Worm (Caenorhabditis elegans) whole organism, late embryonic: ENCODE results near the gene clec-257.

Experiments used
- C38D4.7 ChIP-seq: fragments of 200-800 bp; sonication (Bioruptor generic); optimal IDR thresholded peaks from 2 replicates; lab custom pipeline; 2018; ENCODE audit warnings: mild to moderate bottlenecking, missing genetic modification characterization, moderate library complexity, missing compliant biosample characterization
- F13H6.1 ChIP-seq: sonication (generic microtip); optimal IDR thresholded peaks from 2 replicates; lab custom pipeline; 2016; ENCODE audit warnings: missing genetic modification characterization, missing compliant biosample characterization
- K09A11.1 ChIP-seq: sonication (generic microtip); optimal IDR thresholded peaks from 2 replicates; lab custom pipeline; 2017; ENCODE audit warnings: antibody characterized with exemption, mild to moderate bottlenecking, missing genetic modification characterization, missing compliant biosample characterization; ENCODE audit not compliant: insufficient read depth
- ceh-14 ChIP-seq: sonication (generic microtip); optimal IDR thresholded peaks from 2 replicates; lab custom pipeline; 2016; ENCODE audit warnings: missing genotype, missing genetic modification characterization, missing compliant biosample characterization
- ceh-18 ChIP-seq: sonication (generic microtip); optimal IDR thresholded peaks from 2 replicates; lab custom pipeline; 2016; ENCODE audit warnings: missing genetic modification characterization, missing compliant biosample characterization
- ceh-19 ChIP-seq: fragments of 200-800 bp; sonication (Bioruptor generic); optimal IDR thresholded peaks from 2 replicates; lab custom pipeline; 2018; ENCODE audit warnings: mild to moderate bottlenecking, missing genetic modification characterization, missing compliant biosample characterization
- ceh-24 ChIP-seq: sonication (generic microtip); optimal IDR thresholded peaks from 2 replicates; lab custom pipeline; 2016; ENCODE audit warnings: mild to moderate bottlenecking, missing genetic modification characterization, missing compliant biosample characterization
- ceh-31 ChIP-seq: sonication (generic microtip); optimal IDR thresholded peaks from 2 replicates; lab custom pipeline; 2016; ENCODE audit warnings: missing genetic modification characterization, missing compliant biosample characterization
- ceh-34 ChIP-seq: sonication (generic microtip); optimal IDR thresholded peaks from 2 replicates; lab custom pipeline; 2016; ENCODE audit warnings: mild to moderate bottlenecking, missing genetic modification characterization, missing compliant biosample characterization
- ceh-48 ChIP-seq: sonication (generic microtip); optimal IDR thresholded peaks from 2 replicates; lab custom pipeline; 2016; ENCODE audit warnings: missing genetic modification characterization, inconsistent platforms, missing compliant biosample characterization
- che-1 ChIP-seq: sonication (generic microtip); optimal IDR thresholded peaks from 2 replicates; lab custom pipeline; 2016; ENCODE audit warnings: mild to moderate bottlenecking, missing genetic modification characterization, missing compliant biosample characterization
- dmd-4 ChIP-seq: sonication (generic microtip); optimal IDR thresholded peaks from 2 replicates; lab custom pipeline; 2016; ENCODE audit warnings: borderline replicate concordance, missing genetic modification characterization, missing compliant biosample characterization
- elt-2 ChIP-seq: sonication (generic microtip); optimal IDR thresholded peaks from 2 replicates; lab custom pipeline; 2016; ENCODE audit warnings: missing genetic modification reagents, missing genetic modification characterization, missing compliant biosample characterization
- eyg-1 ChIP-seq: sonication (generic microtip); optimal IDR thresholded peaks from 2 replicates; lab custom pipeline; 2016; ENCODE audit warnings: missing genotype, missing genetic modification characterization, missing compliant biosample characterization
- fax-1 ChIP-seq: sonication (generic microtip); optimal IDR thresholded peaks from 2 replicates; lab custom pipeline; 2016; ENCODE audit warnings: missing genotype, missing genetic modification characterization, missing compliant biosample characterization
- hlh-30 ChIP-seq: sonication (generic microtip); optimal IDR thresholded peaks from 2 replicates; lab custom pipeline; 2017; ENCODE audit warnings: antibody characterized with exemption, missing genetic modification characterization, missing compliant biosample characterization; ENCODE audit not compliant: insufficient read depth
- hlh-8 ChIP-seq: sonication (generic microtip); optimal IDR thresholded peaks from 2 replicates; lab custom pipeline; 2016; ENCODE audit warnings: missing genotype, missing genetic modification characterization, missing compliant biosample characterization
- lin-11 ChIP-seq: fragments of 200-800 bp; sonication (Bioruptor generic); optimal IDR thresholded peaks from 2 replicates; lab custom pipeline; 2018; ENCODE audit warnings: mild to moderate bottlenecking, missing genetic modification characterization, missing compliant biosample characterization
- madf-2 ChIP-seq: sonication (generic microtip); optimal IDR thresholded peaks from 2 replicates; lab custom pipeline; 2017; ENCODE audit warnings: missing genetic modification characterization, missing compliant biosample characterization
- mec-3 ChIP-seq: sonication (generic microtip); optimal IDR thresholded peaks from 2 replicates; lab custom pipeline; 2016; ENCODE audit warnings: borderline replicate concordance, missing genetic modification characterization, missing compliant biosample characterization
- nfya-1 ChIP-seq: sonication (generic microtip); optimal IDR thresholded peaks from 2 replicates; lab custom pipeline; 2017; ENCODE audit warnings: missing genetic modification characterization, mild to moderate bottlenecking, missing compliant biosample characterization, antibody characterized with exemption, moderate library complexity
- npax-4 ChIP-seq: sonication (generic microtip); optimal IDR thresholded peaks from 2 replicates; lab custom pipeline; 2016; ENCODE audit warnings: missing genetic modification characterization, missing compliant biosample characterization
- pag-3 ChIP-seq: sonication (generic microtip); optimal IDR thresholded peaks from 2 replicates; lab custom pipeline; 2016; ENCODE audit warnings: missing compliant biosample characterization, missing genetic modification characterization, borderline replicate concordance
- pha-2 ChIP-seq: sonication (generic microtip); optimal IDR thresholded peaks from 2 replicates; lab custom pipeline; 2017; ENCODE audit warnings: mild to moderate bottlenecking, missing genetic modification characterization, missing compliant biosample characterization
- pha-4 ChIP-seq: fragments of 150-350 bp; optimal IDR thresholded peaks from 2 replicates; lab custom pipeline; 2018; ENCODE audit warnings: missing biosample characterization, missing genetic modification reagents, missing genetic modification characterization
- pqm-1 ChIP-seq: sonication (generic microtip); optimal IDR thresholded peaks from 2 replicates; lab custom pipeline; 2016; ENCODE audit warnings: missing genetic modification characterization, missing compliant biosample characterization
- pros-1 ChIP-seq: fragments of 150-350 bp; optimal IDR thresholded peaks from 2 replicates; lab custom pipeline; 2014; ENCODE audit warnings: missing biosample characterization, missing genetic modification reagents, missing genetic modification characterization
- rnt-1 ChIP-seq: sonication (generic microtip); optimal IDR thresholded peaks from 2 replicates; lab custom pipeline; 2016; ENCODE audit warnings: missing genetic modification characterization, missing compliant biosample characterization
- sox-2 ChIP-seq: fragments of 200-800 bp; sonication (Bioruptor generic); IDR thresholded peaks from 2 replicates; pipeline ENCODE4 v1.3.6; 2022; ENCODE audit warnings: missing genetic modification reagents, missing genetic modification characterization, missing compliant biosample characterization
- unc-3 ChIP-seq, 2 experiments: fragments of 200-800 bp in 1 of 2; sonication (Bioruptor generic) in 1 of 2; sonication (generic microtip) in 1 of 2; conservative IDR thresholded peaks in 1 of 2; optimal IDR thresholded peaks in 1 of 2; 2 replicates each; pipeline versions ENCODE4 v1.3.6 to Lab custom; 2016 to 2022; ENCODE audit warnings: missing compliant biosample characterization in 2 of 2, missing genetic modification characterization in 2 of 2, missing genetic modification reagents in 1 of 2
- unc-42 ChIP-seq: sonication (generic microtip); optimal IDR thresholded peaks from 2 replicates; lab custom pipeline; 2016; ENCODE audit warnings: missing genotype, missing genetic modification characterization, missing compliant biosample characterization
- unc-55 ChIP-seq: sonication (generic microtip); optimal IDR thresholded peaks from 2 replicates; lab custom pipeline; 2017; ENCODE audit warnings: missing biosample characterization, missing genetic modification reagents, missing genetic modification characterization
- zip-5 ChIP-seq: sonication (generic microtip); optimal IDR thresholded peaks from 2 replicates; lab custom pipeline; 2016; ENCODE audit warnings: missing genetic modification characterization, missing compliant biosample characterization
- ztf-16 ChIP-seq: sonication (generic microtip); optimal IDR thresholded peaks from 2 replicates; lab custom pipeline; 2017; ENCODE audit warnings: missing genetic modification characterization, missing compliant biosample characterization

clec-257 gene

DNA sequence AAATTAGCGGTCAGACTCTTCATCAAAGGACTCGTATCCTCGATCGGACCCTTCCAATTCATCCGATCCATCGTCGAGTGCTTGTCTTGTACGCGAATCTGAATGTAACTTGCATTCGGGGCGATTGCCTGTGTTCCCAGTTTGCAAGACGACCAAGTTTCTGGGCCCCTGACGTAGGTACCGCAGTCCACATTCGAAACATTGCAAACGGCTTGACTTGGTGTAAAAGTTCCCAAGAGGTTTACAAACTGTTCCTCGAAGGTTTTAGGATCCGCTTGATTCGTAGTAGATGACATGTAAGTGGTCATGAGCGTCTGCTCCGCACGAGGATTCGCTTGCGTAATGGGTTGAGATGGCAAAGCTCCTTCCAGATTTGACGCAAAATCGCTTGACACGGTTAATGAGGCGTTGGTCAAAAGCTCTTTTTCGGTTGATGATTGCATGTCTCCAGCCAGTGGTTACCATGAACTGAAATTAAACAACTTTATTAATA lies 3.4 kb downstream of the clec-257 start, which contains the start of gene Y17D7B.4:
Gene Y17D7B.4 (minus strand): TSS at position 443 of the 493 bp plus-strand sequence.
- TF ChIP-seq ceh-48 (tag; lab: Kevin White, UChicago) (no peak), dmd-4 (no peak), ceh-19 (GFP tag; lab: Kevin White, UChicago) (no peak), mec-3 (tag; lab: Kevin White, UChicago) (no peak), ceh-14 (tag; lab: Kevin White, UChicago) (no peak), unc-3 (GFP tag; conservative IDR thresholded peaks at IDR 0.05; lab: Robert Waterston, UW) (no peak), unc-3 (tag; optimal IDR thresholded peaks at IDR 0.05; lab: Kevin White, UChicago) (no peak), madf-2 (no peak), lin-11 (tag; lab: Kevin White, UChicago) (no peak), fax-1 (tag; lab: Kevin White, UChicago) (no peak), pha-2 (tag; lab: Kevin White, UChicago) (no peak), C38D4.7 (GFP tag; lab: Kevin White, UChicago) (no peak)

DNA sequence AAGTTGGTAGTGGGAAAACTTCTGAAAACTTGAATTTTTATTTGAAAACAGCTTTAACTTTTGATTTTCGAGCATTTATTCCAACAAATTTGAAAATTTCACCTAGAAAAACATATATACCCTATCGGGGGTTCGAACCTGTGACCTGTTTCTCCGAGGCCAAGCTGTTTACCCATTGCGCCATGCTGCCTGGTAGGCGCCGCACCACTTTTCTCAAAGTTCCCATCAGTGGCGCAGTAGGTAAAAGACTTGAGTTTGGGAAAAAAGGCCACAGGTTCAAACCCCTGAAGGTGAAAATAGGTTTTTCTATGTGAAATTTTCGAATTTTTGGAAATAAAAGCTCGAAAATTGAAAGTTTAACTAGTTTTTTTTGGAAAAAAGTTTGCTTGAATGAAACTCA lies 7.7 kb downstream of the clec-257 start:
- TF ChIP-seq unc-42 (tag; lab: Kevin White, UChicago) = no peak
- TF ChIP-seq madf-2 = no peak
- TF ChIP-seq rnt-1 (tag; lab: Kevin White, UChicago) = no peak
- TF ChIP-seq K09A11.1 = no peak
- no peak for TF ChIP-seq ceh-31 (tag; lab: Kevin White, UChicago)
- TF ChIP-seq pqm-1 (tag; lab: Kevin White, UChicago) = no peak
- TF ChIP-seq unc-55 (GFP tag; lab: Kevin White, UChicago) = no peak
- no peak for TF ChIP-seq npax-4 (tag; lab: Kevin White, UChicago)
- TF ChIP-seq ceh-24 (tag; lab: Kevin White, UChicago) = no peak
- no peak for TF ChIP-seq zip-5 (tag; lab: Kevin White, UChicago)
- no peak for TF ChIP-seq elt-2 (tag; lab: Kevin White, UChicago)
- TF ChIP-seq ztf-16 (tag; lab: Kevin White, UChicago) = no peak
- TF ChIP-seq ceh-18 = no peak
- TF ChIP-seq mec-3 (tag; lab: Kevin White, UChicago) = no peak
- TF ChIP-seq ceh-34 (tag; lab: Kevin White, UChicago) = no peak

DNA sequence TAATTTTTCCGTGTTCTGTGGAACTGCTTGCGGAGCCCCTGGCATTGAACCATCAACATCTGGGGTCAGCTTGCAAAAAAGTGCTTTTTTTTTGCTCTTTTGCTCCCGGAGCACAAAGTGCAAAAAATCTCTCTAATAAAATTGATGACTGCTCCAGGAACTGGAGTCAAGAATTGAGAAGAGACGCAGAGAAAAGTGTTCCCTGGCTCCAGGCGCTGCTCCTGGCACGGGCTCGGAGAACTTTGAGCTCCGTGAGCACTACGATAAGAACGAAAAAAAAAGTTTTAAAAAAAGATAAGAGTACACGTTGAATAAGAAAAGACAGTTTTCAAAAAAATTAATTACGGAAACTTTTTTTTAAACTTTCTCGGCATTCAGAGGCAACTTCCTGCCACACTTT lies 9.9 kb downstream of the clec-257 start:
- no peak for TF ChIP-seq dmd-4
- no peak for TF ChIP-seq mec-3 (tag; lab: Kevin White, UChicago)
- no peak for TF ChIP-seq pros-1 (tag; lab: Kevin White, UChicago)
- TF ChIP-seq pha-4 (tag; lab: Kevin White, UChicago) = no peak
- no peak for TF ChIP-seq hlh-8
- TF ChIP-seq hlh-30 (tag; lab: Kevin White, UChicago) = no peak
- TF ChIP-seq ztf-16 (tag; lab: Kevin White, UChicago) = no peak
- TF ChIP-seq unc-3 (GFP tag; conservative IDR thresholded peaks at IDR 0.05; lab: Robert Waterston, UW) = no peak
- TF ChIP-seq unc-3 (tag; optimal IDR thresholded peaks at IDR 0.05; lab: Kevin White, UChicago) = no peak
- no peak for TF ChIP-seq ceh-48 (tag; lab: Kevin White, UChicago)
- no peak for TF ChIP-seq eyg-1 (tag; lab: Kevin White, UChicago)
- TF ChIP-seq zip-5 (tag; lab: Kevin White, UChicago) = no peak
- TF ChIP-seq ceh-34 (tag; lab: Kevin White, UChicago) = no peak
- no peak for TF ChIP-seq F13H6.1 (tag; lab: Kevin White, UChicago)
- TF ChIP-seq unc-42 (tag; lab: Kevin White, UChicago) = no peak
- TF ChIP-seq pag-3 (tag; lab: Kevin White, UChicago) = no peak
- no peak for TF ChIP-seq C38D4.7 (GFP tag; lab: Kevin White, UChicago)
- TF ChIP-seq che-1 (tag; lab: Kevin White, UChicago) = no peak
- no peak for TF ChIP-seq madf-2
- TF ChIP-seq sox-2 (GFP tag; lab: Robert Waterston, UW) = no peak
- TF ChIP-seq nfya-1 (tag; lab: Kevin White, UChicago) = no peak
